Fruit fly (Drosophila melanogaster) Kc167 (cell line): Measurements from ENCODE around the gene Phae2.

ENCODE experiments used
- Sin3A ChIP-seq: fragments of >200 bp; optimal IDR thresholded peaks from 2 replicates; lab custom pipeline; 2018; ENCODE audit warnings: missing external identifiers
- h ChIP-seq: fragments of >200 bp; optimal IDR thresholded peaks from 3 replicates; lab custom pipeline; 2018; ENCODE audit warnings: missing external identifiers
- psq ChIP-seq: fragments of >200 bp; optimal IDR thresholded peaks from 2 replicates; lab custom pipeline; 2017; ENCODE audit warnings: missing external identifiers

- TF ChIP-seq Sin3A (lab: Kevin White, UChicago): no peak
- TF ChIP-seq h: no peak
- TF ChIP-seq psq (lab: Kevin White, UChicago): no peak
Measured at dm6 chr2L:12063035-12063434, 47.9 kb upstream of the Phae2 start, which contains the start of gene Rab3-GAP.
